Fruit fly (Drosophila melanogaster) whole organism, embryonic: ENCODE data around the gene orion.

Experiments used
- ATbp ChIP-seq: fragments of 200-800 bp; sonication (Bioruptor generic); optimal IDR thresholded peaks from 2 replicates; lab custom pipeline; 2017; ENCODE audit warnings: missing biosample characterization, mild to moderate bottlenecking, missing genetic modification characterization, missing genetic modification reagents
- Ada2b ChIP-seq: fragments of 200-800 bp; sonication (Bioruptor generic); IDR thresholded peaks from 2 replicates; pipeline ENCODE4 v1.3.6; 2022; ENCODE audit warnings: missing biosample characterization, missing genetic modification characterization
- Atf-2 ChIP-seq: fragments of 200-800 bp; sonication (Bioruptor generic); optimal IDR thresholded peaks from 2 replicates; lab custom pipeline; 2016; ENCODE audit warnings: missing biosample characterization, missing genetic modification characterization
- Atf3 ChIP-seq: fragments of 200-800 bp; sonication (Bioruptor generic); optimal IDR thresholded peaks from 3 replicates; lab custom pipeline; 2016; ENCODE audit warnings: missing biosample characterization, missing genetic modification characterization
- B-H1 ChIP-seq: fragments of 200-800 bp; sonication (Bioruptor generic); IDR thresholded peaks from 3 replicates; pipeline ENCODE4 v1.3.6; 2022; ENCODE audit warnings: missing biosample characterization, missing genetic modification characterization
- CG10274 ChIP-seq: fragments of 200-800 bp; sonication (Bioruptor generic); optimal IDR thresholded peaks from 3 replicates; lab custom pipeline; 2017; ENCODE audit warnings: missing biosample characterization, mild to moderate bottlenecking, missing genetic modification characterization
- CG10321 ChIP-seq: fragments of 200-800 bp; sonication (Bioruptor generic); IDR thresholded peaks from 2 replicates; pipeline ENCODE4 v1.3.6; 2022; ENCODE audit warnings: missing biosample characterization, missing genetic modification characterization
- CG12769 ChIP-seq: fragments of 200-800 bp; sonication (Bioruptor generic); optimal IDR thresholded peaks from 2 replicates; lab custom pipeline; 2019; ENCODE audit warnings: missing biosample characterization, mild to moderate bottlenecking, missing genetic modification characterization, moderate library complexity
- CG12942 ChIP-seq: fragments of 200-800 bp; sonication (Bioruptor generic); optimal IDR thresholded peaks from 3 replicates; lab custom pipeline; 2016; ENCODE audit warnings: missing biosample characterization, missing genetic modification characterization
- CG14050 ChIP-seq: fragments of 200-800 bp; sonication (Bioruptor generic); IDR thresholded peaks from 3 replicates; pipeline ENCODE4 v1.3.6; 2022; ENCODE audit warnings: missing biosample characterization, missing genetic modification characterization
- CG16813 ChIP-seq: fragments of 200-800 bp; sonication (Bioruptor generic); IDR thresholded peaks from 3 replicates; pipeline ENCODE4 v1.3.6; 2022; ENCODE audit warnings: missing biosample characterization, missing genetic modification characterization; ENCODE audit not compliant: partially characterized antibody
- CG1792 ChIP-seq: fragments of 200-800 bp; sonication (Bioruptor generic); optimal IDR thresholded peaks from 2 replicates; lab custom pipeline; 2016; ENCODE audit warnings: missing biosample characterization, missing genetic modification characterization
- CG18011 ChIP-seq: fragments of 200-800 bp; sonication (Bioruptor generic); optimal IDR thresholded peaks from 2 replicates; lab custom pipeline; 2017; ENCODE audit warnings: missing biosample characterization, missing genetic modification characterization, mild to moderate bottlenecking, moderate library complexity, missing genotype
- CG18599 ChIP-seq: fragments of 200-800 bp; sonication (Bioruptor generic); optimal IDR thresholded peaks from 3 replicates; lab custom pipeline; 2017; ENCODE audit warnings: missing biosample characterization, missing genetic modification characterization, mild to moderate bottlenecking, moderate library complexity, missing genetic modification reagents
- CG2116 ChIP-seq: fragments of 200-800 bp; sonication (Bioruptor generic); optimal IDR thresholded peaks from 3 replicates; lab custom pipeline; 2018; ENCODE audit warnings: missing biosample characterization, mild to moderate bottlenecking, missing genetic modification characterization
- CG31224 ChIP-seq: fragments of 200-800 bp; sonication (Bioruptor generic); IDR thresholded peaks from 2 replicates; pipeline ENCODE4 v1.3.6; 2022; ENCODE audit warnings: missing biosample characterization, missing genetic modification characterization
- CG32532 ChIP-seq: fragments of 200-800 bp; sonication (Bioruptor generic); IDR thresholded peaks from 2 replicates; pipeline ENCODE4 v1.3.6; 2022; ENCODE audit warnings: missing biosample characterization, missing genetic modification characterization
- CG33557 ChIP-seq: fragments of 200-800 bp; sonication (Bioruptor generic); optimal IDR thresholded peaks from 2 replicates; lab custom pipeline; 2019; ENCODE audit warnings: missing biosample characterization, mild to moderate bottlenecking, missing genetic modification characterization, moderate library complexity
- CG7839 ChIP-seq: fragments of 200-800 bp; sonication (Bioruptor generic); optimal IDR thresholded peaks from 3 replicates; lab custom pipeline; 2018; ENCODE audit warnings: missing biosample characterization, mild to moderate bottlenecking, missing genetic modification characterization, moderate library complexity
- CG8924 ChIP-seq: fragments of 200-800 bp; optimal IDR thresholded peaks from 3 replicates; lab custom pipeline; 2019; ENCODE audit warnings: missing biosample characterization, mild to moderate bottlenecking, missing genetic modification characterization, moderate library complexity
- CG9437 ChIP-seq: fragments of 200-800 bp; sonication (Bioruptor generic); optimal IDR thresholded peaks from 2 replicates; lab custom pipeline; 2018; ENCODE audit warnings: missing biosample characterization, mild to moderate bottlenecking, missing genetic modification characterization
- D19A ChIP-seq: fragments of 200-800 bp; optimal IDR thresholded peaks from 3 replicates; lab custom pipeline; 2019; ENCODE audit warnings: missing biosample characterization, mild to moderate bottlenecking, missing genetic modification characterization, moderate library complexity
- HLHmδ ChIP-seq: fragments of 200-800 bp; sonication (Bioruptor generic); optimal IDR thresholded peaks from 2 replicates; lab custom pipeline; 2018; ENCODE audit warnings: missing biosample characterization, mild to moderate bottlenecking, missing genetic modification characterization, moderate library complexity
- Meics ChIP-seq: fragments of 200-800 bp; sonication (Bioruptor generic); optimal IDR thresholded peaks from 2 replicates; lab custom pipeline; 2017; ENCODE audit warnings: missing biosample characterization, mild to moderate bottlenecking, missing genetic modification characterization
- Nf-YB ChIP-seq: fragments of 200-800 bp; sonication (Bioruptor generic); optimal IDR thresholded peaks from 3 replicates; lab custom pipeline; 2019; ENCODE audit warnings: missing biosample characterization, mild to moderate bottlenecking, missing genetic modification characterization, moderate library complexity
- Oaz ChIP-seq: fragments of 200-800 bp; sonication (Bioruptor generic); IDR thresholded peaks from 2 replicates; pipeline ENCODE4 v1.3.6; 2022; ENCODE audit warnings: missing biosample characterization, missing genetic modification characterization
- Spps ChIP-seq: fragments of 200-800 bp; sonication (Bioruptor generic); optimal IDR thresholded peaks from 2 replicates; lab custom pipeline; 2018; ENCODE audit warnings: missing biosample characterization, mild to moderate bottlenecking, missing genetic modification characterization
- br ChIP-seq: fragments of >200 bp; optimal IDR thresholded peaks from 2 replicates; lab custom pipeline; 2017
- cato ChIP-seq: fragments of 200-800 bp; sonication (Bioruptor generic); optimal IDR thresholded peaks from 2 replicates; lab custom pipeline; 2016; ENCODE audit warnings: missing biosample characterization, missing genetic modification characterization, borderline replicate concordance
- chinmo ChIP-seq: fragments of 200-800 bp; sonication (Bioruptor generic); IDR thresholded peaks from 4 replicates; pipeline ENCODE4 v1.3.6; 2022; ENCODE audit warnings: missing biosample characterization, missing genetic modification characterization; ENCODE audit not compliant: partially characterized antibody
- crc ChIP-seq: fragments of 200-800 bp; sonication (Bioruptor generic); optimal IDR thresholded peaks from 2 replicates; lab custom pipeline; 2016; ENCODE audit warnings: missing biosample characterization, missing genetic modification characterization
- danr ChIP-seq: fragments of 200-800 bp; sonication (Bioruptor generic); IDR thresholded peaks from 2 replicates; pipeline ENCODE4 v1.3.6; 2022; ENCODE audit warnings: missing biosample characterization, missing genetic modification characterization
- dimm ChIP-seq: fragments of 200-800 bp; sonication (Bioruptor generic); IDR thresholded peaks from 2 replicates; pipeline ENCODE4 v1.3.6; 2022; ENCODE audit warnings: missing biosample characterization, missing genetic modification characterization
- disco-r ChIP-seq: fragments of 200-800 bp; sonication (Bioruptor generic); optimal IDR thresholded peaks from 2 replicates; lab custom pipeline; 2016; ENCODE audit warnings: missing biosample characterization, missing genetic modification characterization
- dysf ChIP-seq: fragments of 200-800 bp; sonication (Bioruptor generic); IDR thresholded peaks from 3 replicates; pipeline ENCODE4 v1.3.6; 2022; ENCODE audit warnings: missing biosample characterization, missing genetic modification characterization
- ewg ChIP-seq: fragments of 200-800 bp; sonication (Bioruptor generic); optimal IDR thresholded peaks from 3 replicates; lab custom pipeline; 2017; ENCODE audit warnings: mild to moderate bottlenecking, missing biosample characterization, missing genetic modification reagents, missing genetic modification characterization
- fd64A ChIP-seq: fragments of 200-800 bp; sonication (Bioruptor generic); optimal IDR thresholded peaks from 3 replicates; lab custom pipeline; 2018; ENCODE audit warnings: missing biosample characterization, mild to moderate bottlenecking, missing genetic modification characterization
- gem ChIP-seq: fragments of 200-800 bp; sonication (Bioruptor generic); optimal IDR thresholded peaks from 2 replicates; lab custom pipeline; 2019; ENCODE audit warnings: missing biosample characterization, mild to moderate bottlenecking, missing genetic modification characterization, moderate library complexity
- kay ChIP-seq: fragments of 200-800 bp; sonication (Bioruptor generic); optimal IDR thresholded peaks from 2 replicates; lab custom pipeline; 2016; ENCODE audit warnings: missing biosample characterization, missing genetic modification characterization
- nerfin-1 ChIP-seq: fragments of 200-800 bp; sonication (Bioruptor generic); optimal IDR thresholded peaks from 3 replicates; lab custom pipeline; 2019; ENCODE audit warnings: missing biosample characterization, mild to moderate bottlenecking, missing genetic modification characterization, moderate library complexity
- repo ChIP-seq: fragments of 200-800 bp; sonication (Bioruptor generic); optimal IDR thresholded peaks from 2 replicates; lab custom pipeline; 2016; ENCODE audit warnings: missing biosample characterization, missing genetic modification characterization
- rib ChIP-seq: fragments of 200-800 bp; sonication (Bioruptor generic); IDR thresholded peaks from 2 replicates; pipeline ENCODE4 v1.3.6; 2022; ENCODE audit warnings: missing biosample characterization, missing genetic modification characterization
- sc ChIP-seq, 3 experiments: fragments of >200 bp in 2 of 3; fragments of 200-800 bp in 1 of 3; sonication (Bioruptor generic) in 1 of 3; optimal IDR thresholded peaks; 2 replicates in 2 of 3; 3 replicates in 1 of 3; lab custom pipeline; 2017; ENCODE audit warnings: mild to moderate bottlenecking in 1 of 3, missing biosample characterization in 1 of 3, missing genetic modification characterization in 1 of 3, missing genetic modification reagents in 1 of 3
- sens ChIP-seq: fragments of 200-800 bp; sonication (Bioruptor generic); peaks from one replicate; lab custom pipeline; 2016; ENCODE audit warnings: missing biosample characterization, missing genetic modification characterization
- sima ChIP-seq: fragments of 200-800 bp; sonication (Bioruptor generic); optimal IDR thresholded peaks from 2 replicates; lab custom pipeline; 2016; ENCODE audit warnings: missing biosample characterization, missing genetic modification characterization
- unpg ChIP-seq: fragments of 200-800 bp; sonication (Bioruptor generic); optimal IDR thresholded peaks from 3 replicates; lab custom pipeline; 2018; ENCODE audit warnings: missing biosample characterization, mild to moderate bottlenecking, missing genetic modification characterization, moderate library complexity
- vnd ChIP-seq: fragments of 200-800 bp; sonication (Bioruptor generic); IDR thresholded peaks from 3 replicates; pipeline ENCODE4 v1.3.6; 2022; ENCODE audit warnings: missing biosample characterization, missing genetic modification characterization; ENCODE audit not compliant: partially characterized antibody
- wek ChIP-seq: fragments of 200-800 bp; sonication (Bioruptor generic); optimal IDR thresholded peaks from 3 replicates; lab custom pipeline; 2018; ENCODE audit warnings: missing biosample characterization, mild to moderate bottlenecking, missing genetic modification characterization, moderate library complexity

orion gene

DNA sequence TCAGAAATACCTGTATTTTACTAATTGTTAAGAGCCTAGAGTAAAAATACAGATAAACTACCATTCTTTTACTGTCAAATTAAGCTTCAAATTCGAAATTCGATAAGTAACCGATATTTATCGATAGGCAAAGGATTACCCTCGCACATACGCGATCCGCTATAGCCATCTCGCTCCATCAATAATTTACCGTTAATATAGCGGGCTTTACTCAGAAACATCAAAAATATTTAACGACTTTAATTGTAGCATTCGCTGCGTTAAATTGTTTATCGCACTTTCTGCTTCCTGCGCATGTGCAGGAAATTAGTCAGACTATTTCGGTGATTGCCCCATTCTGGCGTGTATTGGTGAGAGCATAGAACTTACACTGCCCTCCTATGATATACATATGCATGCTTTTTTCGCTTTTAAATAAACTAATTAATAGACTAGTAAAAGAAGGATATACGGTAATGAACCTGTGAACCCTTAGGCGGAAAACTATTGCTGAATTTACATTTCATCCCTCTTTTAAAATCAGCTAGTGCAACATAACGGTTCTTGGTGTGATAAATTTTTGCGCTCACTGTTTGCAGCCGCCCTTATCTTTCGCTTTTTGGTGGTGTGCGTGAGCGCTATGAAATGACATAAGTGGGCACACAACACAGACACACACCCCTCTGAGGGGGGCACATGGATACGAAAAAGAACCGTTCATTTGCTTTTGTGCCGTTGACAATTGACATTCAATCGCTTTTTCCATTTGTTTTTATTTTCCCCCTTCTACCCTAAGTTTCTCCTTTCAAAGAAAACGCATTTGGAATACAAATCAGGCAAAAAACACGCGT is 38.3 kb downstream of the orion start, which contains the start of the genes dpr14 and spidey:
Gene dpr14, minus strand, starts transcription at position 48 of the 830 bp plus-strand sequence.
Gene spidey, plus strand, starts transcription at position 693 of the 830 bp plus-strand sequence.
- TF ChIP-seq wek (GFP tag; lab: Kevin White, UChicago), result peak; percentile 71
- peak; percentile 89 for TF ChIP-seq ewg (GFP tag; lab: Kevin White, UChicago)
- TF ChIP-seq CG12769 (tag; lab: Kevin White, UChicago), result peak; percentile 95
- TF ChIP-seq CG9437 (GFP tag; lab: Kevin White, UChicago), result peak; percentile 76
- TF ChIP-seq Nf-YB (GFP tag; lab: Kevin White, UChicago), result peak; percentile 74
- peak; percentile 89 for TF ChIP-seq Atf3 (GFP tag; lab: Kevin White, UChicago)
- peak; percentile 94 for TF ChIP-seq CG32532 (GFP tag; lab: Robert Waterston, UW)
- TF ChIP-seq repo (GFP tag; lab: Kevin White, UChicago), result peak; percentile 74
- no peak for TF ChIP-seq HLHmδ
- peak; percentile 84 for TF ChIP-seq danr (GFP tag; lab: Robert Waterston, UW)
- TF ChIP-seq kay (GFP tag; lab: Kevin White, UChicago), result peak; percentile 71
- TF ChIP-seq CG2116, result peak; percentile 66
- TF ChIP-seq Oaz (GFP tag; lab: Robert Waterston, UW), result peak; percentile 86
- TF ChIP-seq D19A (tag; lab: Kevin White, UChicago), result peak; percentile 89
- peak; percentile 97 for TF ChIP-seq CG18599
- peak; percentile 97 for TF ChIP-seq sens
- TF ChIP-seq chinmo (GFP tag; lab: Robert Waterston, UW), result 0 out of 4 replicates have a peak, but pooled peaks have one; percentile 36
- TF ChIP-seq CG16813 (GFP tag; lab: Robert Waterston, UW), result peak; percentile 51; the same call in 1 of the 3 replicates
- TF ChIP-seq Meics, result peak; percentile 94
- peak; percentile 89 for TF ChIP-seq ATbp (GFP tag; lab: Kevin White, UChicago)
- peak; percentile 92 for TF ChIP-seq unpg
- peak; percentile 74 for TF ChIP-seq CG12942 (GFP tag; lab: Kevin White, UChicago)
- peak; percentile 71 for TF ChIP-seq disco-r (GFP tag; lab: Kevin White, UChicago)
- TF ChIP-seq fd64A, result peak; percentile 74
- no peak; the same call in 2 of the 3 replicates for TF ChIP-seq vnd (GFP tag; lab: Robert Waterston, UW)
- TF ChIP-seq dysf, result peak; percentile 93
- peak; percentile 86 for TF ChIP-seq nerfin-1 (tag; lab: Kevin White, UChicago)
- TF ChIP-seq Ada2b (GFP tag; lab: Robert Waterston, UW), result peak; percentile 89
- no peak; the same call in 1 of the 2 replicates for TF ChIP-seq CG10321 (GFP tag; lab: Robert Waterston, UW)
- peak; percentile 75 for TF ChIP-seq rib (GFP tag; lab: Robert Waterston, UW)
- TF ChIP-seq CG14050 (GFP tag; lab: Robert Waterston, UW), result peak; percentile 81
- TF ChIP-seq CG10274 (GFP tag; lab: Kevin White, UChicago), result peak; percentile 69
- TF ChIP-seq sc (optimal IDR thresholded peaks at IDR 0.05; lab: Kevin White, UChicago), result no peak
- peak; percentile 67 for TF ChIP-seq sc (GFP tag; optimal IDR thresholded peaks at IDR 0.05; lab: Kevin White, UChicago)
- peak; percentile 94 for TF ChIP-seq gem
- TF ChIP-seq CG31224, result peak; percentile 80
- peak; percentile 73 for TF ChIP-seq crc (GFP tag; lab: Kevin White, UChicago)
- TF ChIP-seq cato (GFP tag; lab: Kevin White, UChicago), result peak; percentile 76
- TF ChIP-seq Spps (tag; lab: Kevin White, UChicago), result peak; percentile 80
- TF ChIP-seq CG8924, result peak; percentile 93
- no peak for TF ChIP-seq br (lab: Kevin White, UChicago)
- TF ChIP-seq B-H1 (GFP tag; lab: Robert Waterston, UW), result peak; percentile 85
- peak; percentile 77 for TF ChIP-seq CG33557 (GFP tag; lab: Kevin White, UChicago)
- TF ChIP-seq CG1792 (GFP tag; lab: Kevin White, UChicago), result peak; percentile 90
- TF ChIP-seq CG18011 (GFP tag; lab: Kevin White, UChicago), result peak; percentile 71
- peak; percentile 47 for TF ChIP-seq sima (GFP tag; lab: Kevin White, UChicago)
- TF ChIP-seq CG7839 (tag; lab: Kevin White, UChicago), result peak; percentile 94
- peak; percentile 70; the same call in 1 of the 2 replicates for TF ChIP-seq dimm (GFP tag; lab: Robert Waterston, UW)
- peak; percentile 83 for TF ChIP-seq Atf-2 (GFP tag; lab: Kevin White, UChicago)
